Worm (Caenorhabditis elegans) whole organism, L2 larva: ENCODE results near the gene Y82E9BR.18.
A peak's percentile ranks its signal among the peaks of the same experiment; 100 is the strongest.

Experiments
- ZK546.5 ChIP-seq: sonication (generic microtip); optimal IDR thresholded peaks from 2 replicates; lab custom pipeline; 2017; ENCODE audit warnings: missing biosample characterization, missing genetic modification characterization
- ama-1 ChIP-seq: fragments of 150-350 bp; optimal IDR thresholded peaks from 2 replicates; lab custom pipeline; 2018; ENCODE audit warnings: inconsistent platforms
- lin-39 ChIP-seq: fragments of 150-350 bp; optimal IDR thresholded peaks from 2 replicates; lab custom pipeline; 2014; ENCODE audit warnings: missing biosample characterization, missing genetic modification reagents, missing genetic modification characterization
- nhr-129 ChIP-seq: fragments of 150-350 bp; optimal IDR thresholded peaks from 2 replicates; lab custom pipeline; 2014; ENCODE audit warnings: missing biosample characterization, missing genetic modification characterization
- nhr-25 ChIP-seq: fragments of 150-350 bp; sonication (generic microtip); optimal IDR thresholded peaks from 3 replicates; lab custom pipeline; 2014; ENCODE audit warnings: missing biosample characterization, missing genetic modification characterization
- nhr-77 ChIP-seq: fragments of 150-350 bp; optimal IDR thresholded peaks from 2 replicates; lab custom pipeline; 2014; ENCODE audit warnings: missing biosample characterization, missing genetic modification characterization
- sma-3 ChIP-seq: sonication (generic microtip); optimal IDR thresholded peaks from 2 replicates; lab custom pipeline; 2016; ENCODE audit warnings: missing genetic modification reagents, missing genetic modification characterization, missing compliant biosample characterization
- ztf-1 ChIP-seq: fragments of 200-800 bp; sonication (Bioruptor generic); conservative IDR thresholded peaks from 2 replicates; pipeline ENCODE4 v1.3.6; 2022; ENCODE audit warnings: missing genetic modification characterization, missing compliant biosample characterization

The Y82E9BR.18 gene

DNA sequence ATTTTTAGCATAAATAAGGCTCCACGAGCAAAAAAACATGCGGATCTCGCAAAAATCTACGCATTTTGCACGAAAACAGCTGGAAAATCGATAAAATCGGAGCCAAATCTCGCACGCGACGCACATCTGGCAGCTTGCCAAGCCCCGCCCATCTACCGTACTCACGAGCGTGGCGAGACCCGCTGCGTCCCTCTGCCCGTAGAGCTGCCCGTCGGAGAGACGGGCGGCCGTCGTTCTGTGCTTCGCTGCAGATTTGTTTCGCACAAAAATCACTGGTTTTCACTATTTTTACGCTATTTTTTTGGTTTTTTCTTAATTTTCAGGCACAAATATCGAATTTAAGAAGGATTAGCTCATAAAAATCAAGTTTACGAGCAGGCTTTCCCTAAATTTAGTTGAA is 64.6 kb downstream of the Y82E9BR.18 start (continued):
- TF ChIP-seq nhr-25 (peak; percentile 84), sma-3 (peak; percentile 88), lin-39 (no peak), ama-1 (lab: Kevin White, UChicago) (peak; percentile 40), ZK546.5 (tag; lab: Kevin White, UChicago) (peak; percentile 97), nhr-129 (tag; lab: Kevin White, UChicago) (peak; percentile 89), nhr-77 (tag; lab: Kevin White, UChicago) (no peak), ztf-1 (GFP tag; lab: Robert Waterston, UW) (no peak)
